Worm (Caenorhabditis elegans) whole organism, midembryonic: Measurements from ENCODE around the gene C29F3.3.

Source experiments
- flt-1 ChIP-seq: fragments of 200-800 bp; sonication (Bioruptor generic); IDR thresholded peaks from 2 replicates; pipeline ENCODE4 v1.3.6; 2022; ENCODE audit warnings: missing genetic modification characterization, missing compliant biosample characterization
- ztf-29 ChIP-seq: fragments of 200-800 bp; sonication (Bioruptor generic); IDR thresholded peaks from 2 replicates; pipeline ENCODE4 v1.3.6; 2022; ENCODE audit warnings: missing genetic modification reagents, missing genetic modification characterization, missing compliant biosample characterization

DNA sequence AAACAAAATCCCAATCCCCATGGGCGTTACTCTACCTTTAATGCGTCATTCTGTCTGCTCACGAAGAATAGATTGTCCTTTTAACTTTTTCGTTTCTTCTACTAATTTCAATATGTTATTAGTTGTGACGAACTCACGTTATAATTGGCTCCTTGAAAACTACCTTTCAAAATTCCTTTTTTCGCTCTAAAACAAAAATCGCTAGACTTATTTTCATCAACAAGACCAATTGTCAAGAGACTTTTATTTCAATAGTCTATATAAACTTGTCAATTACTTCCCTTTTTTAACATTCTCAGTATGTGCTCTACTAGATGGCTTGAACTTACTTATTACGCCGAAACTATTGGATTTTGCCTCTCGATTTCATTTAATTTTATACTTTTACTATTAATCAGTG is 37.5 kb upstream of the C29F3.3 start, which contains the start of gene str-102:
- TF ChIP-seq flt-1 (GFP tag; lab: Robert Waterston, UW): no peak
- no peak for TF ChIP-seq ztf-29 (GFP tag; lab: Robert Waterston, UW)
